Fruit fly (Drosophila melanogaster) whole organism, adult: Measurements from ENCODE around the gene CG10973.

Experiments
- CG11617 ChIP-seq: fragments of 200-800 bp; sonication (Bioruptor generic); optimal IDR thresholded peaks from 2 replicates; lab custom pipeline; 2017; ENCODE audit warnings: mild to moderate bottlenecking, missing biosample characterization, missing genetic modification reagents, missing genetic modification characterization
- CG12768 ChIP-seq: fragments of 200-800 bp; sonication (Bioruptor generic); optimal IDR thresholded peaks from 2 replicates; lab custom pipeline; 2017; ENCODE audit warnings: missing biosample characterization, missing genetic modification characterization, mild to moderate bottlenecking, moderate library complexity, missing genetic modification reagents
- CG14711 ChIP-seq: fragments of 200-800 bp; sonication (Bioruptor generic); optimal IDR thresholded peaks from 2 replicates; lab custom pipeline; 2018; ENCODE audit warnings: missing biosample characterization, mild to moderate bottlenecking, missing genetic modification characterization, moderate library complexity
- CG1620 ChIP-seq: fragments of 200-800 bp; sonication (Bioruptor generic); optimal IDR thresholded peaks from 2 replicates; lab custom pipeline; 2016; ENCODE audit warnings: missing biosample characterization, missing genetic modification characterization
- CG33017 ChIP-seq: fragments of 200-800 bp; sonication (Bioruptor generic); optimal IDR thresholded peaks from 2 replicates; lab custom pipeline; 2018; ENCODE audit warnings: missing biosample characterization, mild to moderate bottlenecking, missing genetic modification characterization, moderate library complexity
- CG5204 ChIP-seq: fragments of 200-800 bp; sonication (Bioruptor generic); optimal IDR thresholded peaks from 2 replicates; lab custom pipeline; 2016; ENCODE audit warnings: missing biosample characterization, missing genetic modification characterization
- CG7045 ChIP-seq: fragments of 200-800 bp; sonication (Bioruptor generic); optimal IDR thresholded peaks from 2 replicates; lab custom pipeline; 2017; ENCODE audit warnings: missing biosample characterization, mild to moderate bottlenecking, missing genetic modification characterization
- CG7101 ChIP-seq: fragments of 200-800 bp; sonication (Bioruptor generic); optimal IDR thresholded peaks from 2 replicates; lab custom pipeline; 2018; ENCODE audit warnings: missing biosample characterization, mild to moderate bottlenecking, missing genetic modification characterization, moderate library complexity
- Clk ChIP-seq: fragments of 200-800 bp; sonication (Bioruptor generic); optimal IDR thresholded peaks from 2 replicates; lab custom pipeline; 2017; ENCODE audit warnings: missing biosample characterization, missing genetic modification characterization
- Crg-1 ChIP-seq: fragments of 200-800 bp; sonication (Bioruptor generic); optimal IDR thresholded peaks from 2 replicates; lab custom pipeline; 2016; ENCODE audit warnings: missing biosample characterization, missing genetic modification characterization
- Hr96 ChIP-seq: fragments of 200-800 bp; sonication (Bioruptor generic); optimal IDR thresholded peaks from 2 replicates; lab custom pipeline; 2016; ENCODE audit warnings: missing biosample characterization, missing genetic modification characterization
- Mnt ChIP-seq: fragments of 200-800 bp; sonication (Bioruptor generic); optimal IDR thresholded peaks from 2 replicates; lab custom pipeline; 2016; ENCODE audit warnings: missing biosample characterization, mild to moderate bottlenecking, missing genetic modification characterization
- bab1 ChIP-seq: fragments of 200-800 bp; sonication (Bioruptor generic); optimal IDR thresholded peaks from 3 replicates; lab custom pipeline; 2019; ENCODE audit warnings: missing biosample characterization, mild to moderate bottlenecking, missing genetic modification characterization, moderate library complexity
- cic ChIP-seq: fragments of 200-800 bp; sonication (Bioruptor generic); optimal IDR thresholded peaks from 2 replicates; lab custom pipeline; 2017; ENCODE audit warnings: missing biosample characterization, mild to moderate bottlenecking, missing genetic modification characterization, moderate library complexity
- cnc ChIP-seq, 2 experiments: fragments of >200 bp; optimal IDR thresholded peaks; 2 replicates each; lab custom pipeline; 2017
- kay ChIP-seq: fragments of 200-800 bp; sonication (Bioruptor generic); peaks from one replicate; lab custom pipeline; 2016; ENCODE audit warnings: missing biosample characterization, missing genetic modification characterization, borderline replicate concordance
- ovo ChIP-seq: fragments of 200-800 bp; sonication (Bioruptor generic); optimal IDR thresholded peaks from 2 replicates; lab custom pipeline; 2016; ENCODE audit warnings: missing biosample characterization, missing genetic modification characterization
- pad ChIP-seq: fragments of 200-800 bp; sonication (Bioruptor generic); optimal IDR thresholded peaks from 3 replicates; lab custom pipeline; 2017; ENCODE audit warnings: missing biosample characterization, missing genetic modification characterization, mild to moderate bottlenecking, moderate library complexity, missing genetic modification reagents
- tj ChIP-seq: fragments of 200-800 bp; sonication (Bioruptor generic); optimal IDR thresholded peaks from 3 replicates; lab custom pipeline; 2017; ENCODE audit warnings: missing biosample characterization, mild to moderate bottlenecking, missing genetic modification characterization, moderate library complexity
- toe ChIP-seq: fragments of 200-800 bp; sonication (Bioruptor generic); optimal IDR thresholded peaks from 2 replicates; lab custom pipeline; 2016; ENCODE audit warnings: missing biosample characterization, missing genetic modification characterization

CG10973 gene

dm6 chr3L:12729601-12730000, 25.0 kb downstream of the CG10973 start:
- TF ChIP-seq pad (GFP tag; lab: Kevin White, UChicago) (no peak), CG33017 (tag; lab: Kevin White, UChicago) (no peak), Clk (GFP tag; lab: Kevin White, UChicago) (no peak), kay (GFP tag; lab: Kevin White, UChicago) (no peak), bab1 (no peak), ovo (GFP tag; lab: Kevin White, UChicago) (no peak), CG7101 (tag; lab: Kevin White, UChicago) (no peak)

dm6 chr3L:12727212-12727611, 27.4 kb downstream of the CG10973 start:
- TF ChIP-seq tj (GFP tag; lab: Kevin White, UChicago) = no peak
- no peak for TF ChIP-seq kay (GFP tag; lab: Kevin White, UChicago)
- no peak for TF ChIP-seq CG7045 (GFP tag; lab: Kevin White, UChicago)
- TF ChIP-seq toe (GFP tag; lab: Kevin White, UChicago) = no peak
- TF ChIP-seq pad (GFP tag; lab: Kevin White, UChicago) = no peak
- TF ChIP-seq Mnt = no peak
- no peak for TF ChIP-seq CG5204 (GFP tag; lab: Kevin White, UChicago)
- no peak for TF ChIP-seq CG11617 (GFP tag; lab: Kevin White, UChicago)
- no peak for TF ChIP-seq Clk (GFP tag; lab: Kevin White, UChicago)
- no peak for TF ChIP-seq ovo (GFP tag; lab: Kevin White, UChicago)
- TF ChIP-seq bab1 = no peak
- TF ChIP-seq cic (GFP tag; lab: Kevin White, UChicago) = no peak
- TF ChIP-seq CG1620 (GFP tag; lab: Kevin White, UChicago) = no peak
- TF ChIP-seq CG12768 (GFP tag; lab: Kevin White, UChicago) = no peak
- no peak for TF ChIP-seq Crg-1 (GFP tag; lab: Kevin White, UChicago)

dm6 chr3L:12725749-12726148, 28.8 kb downstream of the CG10973 start:
- no peak for TF ChIP-seq cic (GFP tag; lab: Kevin White, UChicago)
- no peak for TF ChIP-seq cnc (optimal IDR thresholded peaks at IDR 0.05; lab: Kevin White, UChicago)
- no peak for TF ChIP-seq CG14711 (tag; lab: Kevin White, UChicago)
- TF ChIP-seq kay (GFP tag; lab: Kevin White, UChicago) = no peak
- TF ChIP-seq CG5204 (GFP tag; lab: Kevin White, UChicago) = no peak

dm6 chr3L:12720699-12721098, 33.9 kb downstream of the CG10973 start:
- no peak for TF ChIP-seq tj (GFP tag; lab: Kevin White, UChicago)
- no peak for TF ChIP-seq Clk (GFP tag; lab: Kevin White, UChicago)
- TF ChIP-seq CG7045 (GFP tag; lab: Kevin White, UChicago) = no peak
- TF ChIP-seq toe (GFP tag; lab: Kevin White, UChicago) = no peak
- no peak for TF ChIP-seq CG5204 (GFP tag; lab: Kevin White, UChicago)
- no peak for TF ChIP-seq CG7101 (tag; lab: Kevin White, UChicago)
- no peak for TF ChIP-seq CG12768 (GFP tag; lab: Kevin White, UChicago)
- no peak for TF ChIP-seq kay (GFP tag; lab: Kevin White, UChicago)
- TF ChIP-seq cnc (optimal IDR thresholded peaks at IDR 0.05; lab: Kevin White, UChicago) = no peak
- no peak for TF ChIP-seq CG33017 (tag; lab: Kevin White, UChicago)
- TF ChIP-seq ovo (GFP tag; lab: Kevin White, UChicago) = no peak
- TF ChIP-seq pad (GFP tag; lab: Kevin White, UChicago) = no peak
- no peak for TF ChIP-seq Mnt
- no peak for TF ChIP-seq Crg-1 (GFP tag; lab: Kevin White, UChicago)
- no peak for TF ChIP-seq CG14711 (tag; lab: Kevin White, UChicago)
- no peak for TF ChIP-seq bab1
- TF ChIP-seq CG1620 (GFP tag; lab: Kevin White, UChicago) = no peak
- no peak for TF ChIP-seq CG11617 (GFP tag; lab: Kevin White, UChicago)

dm6 chr3L:12717621-12718020, 37.0 kb downstream of the CG10973 start:
- no peak for TF ChIP-seq CG7045 (GFP tag; lab: Kevin White, UChicago)
- TF ChIP-seq CG5204 (GFP tag; lab: Kevin White, UChicago) = no peak
- no peak for TF ChIP-seq bab1
- no peak for TF ChIP-seq toe (GFP tag; lab: Kevin White, UChicago)
- TF ChIP-seq CG33017 (tag; lab: Kevin White, UChicago) = no peak
- no peak for TF ChIP-seq Hr96 (GFP tag; lab: Kevin White, UChicago)
- TF ChIP-seq tj (GFP tag; lab: Kevin White, UChicago) = no peak
- no peak for TF ChIP-seq CG7101 (tag; lab: Kevin White, UChicago)
- TF ChIP-seq Clk (GFP tag; lab: Kevin White, UChicago) = no peak
- TF ChIP-seq pad (GFP tag; lab: Kevin White, UChicago) = no peak
- TF ChIP-seq Crg-1 (GFP tag; lab: Kevin White, UChicago) = no peak
- no peak for TF ChIP-seq CG12768 (GFP tag; lab: Kevin White, UChicago)
- no peak for TF ChIP-seq cic (GFP tag; lab: Kevin White, UChicago)
- TF ChIP-seq CG1620 (GFP tag; lab: Kevin White, UChicago) = no peak
- TF ChIP-seq kay (GFP tag; lab: Kevin White, UChicago) = no peak
- no peak for TF ChIP-seq CG14711 (tag; lab: Kevin White, UChicago)
- no peak for TF ChIP-seq CG11617 (GFP tag; lab: Kevin White, UChicago)

dm6 chr3L:12716661-12717060, 37.9 kb downstream of the CG10973 start:
- TF ChIP-seq CG5204 (GFP tag; lab: Kevin White, UChicago) (no peak), ovo (GFP tag; lab: Kevin White, UChicago) (no peak), tj (GFP tag; lab: Kevin White, UChicago) (peak; percentile 97), cic (GFP tag; lab: Kevin White, UChicago) (no peak), CG12768 (GFP tag; lab: Kevin White, UChicago) (no peak), CG7101 (tag; lab: Kevin White, UChicago) (no peak)
